Fruit fly (Drosophila melanogaster) whole organism, embryonic: Measurements from ENCODE around the gene CG4660.

Experiments used
- CG17829 ChIP-seq: fragments of 200-800 bp; optimal IDR thresholded peaks from 2 replicates; lab custom pipeline; 2019; ENCODE audit warnings: missing biosample characterization, mild to moderate bottlenecking, missing genetic modification characterization, moderate library complexity
- CG2678 ChIP-seq: fragments of 200-800 bp; sonication (Bioruptor generic); optimal IDR thresholded peaks from 3 replicates; lab custom pipeline; 2019; ENCODE audit warnings: missing biosample characterization, mild to moderate bottlenecking, missing genetic modification characterization, moderate library complexity
- CG42726 ChIP-seq: fragments of 200-800 bp; sonication (Bioruptor generic); IDR thresholded peaks from 2 replicates; pipeline ENCODE4 v1.3.6; 2022; ENCODE audit warnings: missing biosample characterization, missing genetic modification characterization; ENCODE audit not compliant: partially characterized antibody
- Ets65A ChIP-seq: fragments of 200-800 bp; sonication (Bioruptor generic); peaks from one replicate; lab custom pipeline; 2016; ENCODE audit warnings: missing biosample characterization, missing genetic modification characterization
- klu ChIP-seq: fragments of 200-800 bp; sonication (Bioruptor generic); IDR thresholded peaks from 2 replicates; pipeline ENCODE4 v1.3.6; 2022; ENCODE audit warnings: missing biosample characterization, missing genetic modification characterization
- pzg ChIP-seq: fragments of 200-800 bp; sonication (Bioruptor generic); optimal IDR thresholded peaks from 3 replicates; lab custom pipeline; 2018; ENCODE audit warnings: missing biosample characterization, mild to moderate bottlenecking, missing genetic modification characterization, moderate library complexity

DNA sequence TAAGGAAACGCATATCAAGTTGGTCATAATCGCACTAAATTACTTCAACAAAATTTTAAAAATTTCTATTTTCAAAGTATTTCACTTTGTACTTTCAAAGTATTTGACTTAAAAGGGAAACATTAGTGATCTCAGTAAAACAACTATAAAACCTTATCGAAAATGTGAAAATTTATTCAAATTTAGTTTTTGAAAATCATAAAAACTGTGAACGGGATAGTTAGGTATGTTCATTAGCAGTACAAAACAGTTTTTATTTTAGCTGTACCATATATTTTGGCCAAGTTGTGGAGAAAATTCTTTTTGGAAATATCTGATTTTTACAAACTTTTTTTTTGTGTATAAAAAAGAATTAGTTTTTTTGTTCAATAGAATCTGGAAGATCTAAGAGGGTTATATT, 14.9 kb downstream of the CG4660 start, which contains the start of gene CG43115:
- TF ChIP-seq CG17829 (tag; lab: Kevin White, UChicago) (no peak), CG2678 (no peak), pzg (GFP tag; lab: Kevin White, UChicago) (no peak), Ets65A (GFP tag; lab: Kevin White, UChicago) (no peak), klu (GFP tag; lab: Robert Waterston, UW) (no peak), CG42726 (no peak)
